Fruit fly (Drosophila melanogaster) whole organism, embryonic: Measurements from ENCODE around the gene gfzf.

Experiments used
- Ada2b ChIP-seq: fragments of 200-800 bp; sonication (Bioruptor generic); IDR thresholded peaks from 2 replicates; pipeline ENCODE4 v1.3.6; 2022; ENCODE audit warnings: missing biosample characterization, missing genetic modification characterization
- Adf1 ChIP-seq: fragments of 200-800 bp; sonication (Bioruptor generic); IDR thresholded peaks from 2 replicates; pipeline ENCODE4 v1.3.6; 2022; ENCODE audit warnings: missing biosample characterization, missing genetic modification characterization
- Atf-2 ChIP-seq: fragments of 200-800 bp; sonication (Bioruptor generic); optimal IDR thresholded peaks from 2 replicates; lab custom pipeline; 2016; ENCODE audit warnings: missing biosample characterization, missing genetic modification characterization
- B-H2 ChIP-seq: fragments of 200-800 bp; sonication (Bioruptor generic); optimal IDR thresholded peaks from 2 replicates; lab custom pipeline; 2018; ENCODE audit warnings: missing biosample characterization, mild to moderate bottlenecking, missing genetic modification characterization
- Bteb2 ChIP-seq: fragments of 200-800 bp; sonication (Bioruptor generic); optimal IDR thresholded peaks from 2 replicates; lab custom pipeline; 2016; ENCODE audit warnings: missing biosample characterization, missing genetic modification characterization
- CG10147 ChIP-seq: fragments of 200-800 bp; sonication (Bioruptor generic); optimal IDR thresholded peaks from 2 replicates; lab custom pipeline; 2019; ENCODE audit warnings: missing biosample characterization, mild to moderate bottlenecking, missing genetic modification characterization, moderate library complexity
- CG10209 ChIP-seq: fragments of 200-800 bp; sonication (Bioruptor generic); optimal IDR thresholded peaks from 3 replicates; lab custom pipeline; 2017; ENCODE audit warnings: missing biosample characterization, mild to moderate bottlenecking, missing genetic modification characterization, missing genetic modification reagents
- CG1024 ChIP-seq: fragments of 200-800 bp; sonication (Bioruptor generic); IDR thresholded peaks from 2 replicates; pipeline ENCODE4 v1.3.6; 2022; ENCODE audit warnings: missing biosample characterization, missing genetic modification characterization
- CG10959 ChIP-seq: fragments of 200-800 bp; sonication (Bioruptor generic); IDR thresholded peaks from 2 replicates; pipeline ENCODE4 v1.3.6; 2022; ENCODE audit warnings: missing biosample characterization, missing genetic modification characterization
- CG11723 ChIP-seq: fragments of 200-800 bp; sonication (Bioruptor generic); optimal IDR thresholded peaks from 2 replicates; lab custom pipeline; 2017; ENCODE audit warnings: missing biosample characterization, mild to moderate bottlenecking, missing genetic modification characterization
- CG12299 ChIP-seq: fragments of 200-800 bp; sonication (Bioruptor generic); optimal IDR thresholded peaks from 2 replicates; lab custom pipeline; 2018; ENCODE audit warnings: missing biosample characterization, mild to moderate bottlenecking, missing genetic modification characterization
- CG12744 ChIP-seq: fragments of 200-800 bp; sonication (Bioruptor generic); optimal IDR thresholded peaks from 2 replicates; lab custom pipeline; 2016; ENCODE audit warnings: missing biosample characterization, missing genetic modification characterization
- CG12942 ChIP-seq: fragments of 200-800 bp; sonication (Bioruptor generic); optimal IDR thresholded peaks from 3 replicates; lab custom pipeline; 2016; ENCODE audit warnings: missing biosample characterization, missing genetic modification characterization
- CG15696 ChIP-seq: fragments of 200-800 bp; sonication (Bioruptor generic); optimal IDR thresholded peaks from 2 replicates; lab custom pipeline; 2019; ENCODE audit warnings: missing biosample characterization, mild to moderate bottlenecking, missing genetic modification characterization, moderate library complexity
- CG1603 ChIP-seq: fragments of 200-800 bp; sonication (Bioruptor generic); optimal IDR thresholded peaks from 2 replicates; lab custom pipeline; 2019; ENCODE audit warnings: missing biosample characterization, mild to moderate bottlenecking, missing genetic modification characterization, moderate library complexity
- CG1647 ChIP-seq: fragments of 200-800 bp; sonication (Bioruptor generic); optimal IDR thresholded peaks from 3 replicates; lab custom pipeline; 2016; ENCODE audit warnings: missing biosample characterization, missing genetic modification characterization
- CG16863 ChIP-seq: fragments of 200-800 bp; sonication (Bioruptor generic); optimal IDR thresholded peaks from 3 replicates; lab custom pipeline; 2016; ENCODE audit warnings: missing biosample characterization, missing genetic modification characterization
- CG1832 ChIP-seq: fragments of 200-800 bp; sonication (Bioruptor generic); optimal IDR thresholded peaks from 2 replicates; lab custom pipeline; 2017; ENCODE audit warnings: missing biosample characterization, mild to moderate bottlenecking, missing genetic modification characterization, inconsistent platforms
- CG18599 ChIP-seq: fragments of 200-800 bp; sonication (Bioruptor generic); optimal IDR thresholded peaks from 3 replicates; lab custom pipeline; 2017; ENCODE audit warnings: missing biosample characterization, missing genetic modification characterization, mild to moderate bottlenecking, moderate library complexity, missing genetic modification reagents
- CG3065 ChIP-seq: fragments of 200-800 bp; sonication (Bioruptor generic); optimal IDR thresholded peaks from 2 replicates; lab custom pipeline; 2016; ENCODE audit warnings: missing biosample characterization, missing genetic modification characterization
- CG31365 ChIP-seq: fragments of 200-800 bp; sonication (Bioruptor generic); optimal IDR thresholded peaks from 2 replicates; lab custom pipeline; 2018; ENCODE audit warnings: missing biosample characterization, mild to moderate bottlenecking, missing genetic modification characterization
- CG42726 ChIP-seq: fragments of 200-800 bp; sonication (Bioruptor generic); IDR thresholded peaks from 2 replicates; pipeline ENCODE4 v1.3.6; 2022; ENCODE audit warnings: missing biosample characterization, missing genetic modification characterization; ENCODE audit not compliant: partially characterized antibody
- CG4424 ChIP-seq: fragments of 200-800 bp; sonication (Bioruptor generic); optimal IDR thresholded peaks from 3 replicates; lab custom pipeline; 2016; ENCODE audit warnings: missing biosample characterization, missing genetic modification characterization
- CG4617 ChIP-seq: fragments of 200-800 bp; sonication (Bioruptor generic); optimal IDR thresholded peaks from 3 replicates; lab custom pipeline; 2016; ENCODE audit warnings: missing biosample characterization, missing genetic modification characterization, borderline replicate concordance
- CG6254 ChIP-seq: fragments of 200-800 bp; sonication (Bioruptor generic); optimal IDR thresholded peaks from 3 replicates; lab custom pipeline; 2017; ENCODE audit warnings: mild to moderate bottlenecking, missing biosample characterization, missing genetic modification reagents, missing genetic modification characterization
- CG6689 ChIP-seq: fragments of 200-800 bp; sonication (Bioruptor generic); IDR thresholded peaks from 2 replicates; pipeline ENCODE4 v1.3.6; 2022; ENCODE audit warnings: missing biosample characterization, missing genetic modification characterization
- CG6854 ChIP-seq: fragments of 200-800 bp; sonication (Bioruptor generic); optimal IDR thresholded peaks from 3 replicates; lab custom pipeline; 2017; ENCODE audit warnings: missing biosample characterization, mild to moderate bottlenecking, missing genetic modification characterization
- CG7987 ChIP-seq: fragments of 200-800 bp; sonication (Bioruptor generic); optimal IDR thresholded peaks from 2 replicates; lab custom pipeline; 2018; ENCODE audit warnings: missing biosample characterization, mild to moderate bottlenecking, missing genetic modification characterization, moderate library complexity
- CG8290 ChIP-seq, 3 experiments: fragments of 200-800 bp; sonication (Bioruptor generic); optimal IDR thresholded peaks; 2 replicates each; lab custom pipeline; 2016 to 2019; ENCODE audit warnings: missing biosample characterization in 3 of 3, missing genetic modification characterization in 3 of 3, mild to moderate bottlenecking in 2 of 3, moderate library complexity in 1 of 3
- CG8359 ChIP-seq: fragments of 200-800 bp; sonication (Bioruptor generic); optimal IDR thresholded peaks from 2 replicates; lab custom pipeline; 2017; ENCODE audit warnings: missing biosample characterization, mild to moderate bottlenecking, missing genetic modification characterization, borderline replicate concordance
- CG8478 ChIP-seq: fragments of >200 bp; optimal IDR thresholded peaks from 2 replicates; lab custom pipeline; 2018
- D ChIP-seq, 2 experiments: fragments of 200-800 bp in 1 of 2; fragments of >200 bp in 1 of 2; sonication (Bioruptor generic) in 1 of 2; optimal IDR thresholded peaks; 2 replicates in 1 of 2; 3 replicates in 1 of 2; lab custom pipeline; 2017; ENCODE audit warnings: mild to moderate bottlenecking in 1 of 2, missing biosample characterization in 1 of 2, missing genetic modification characterization in 1 of 2, missing genetic modification reagents in 1 of 2
- Dek ChIP-seq: fragments of 200-800 bp; sonication (Bioruptor generic); optimal IDR thresholded peaks from 3 replicates; lab custom pipeline; 2019; ENCODE audit warnings: missing biosample characterization, mild to moderate bottlenecking, missing genetic modification characterization, moderate library complexity
- Eip74EF ChIP-seq, 2 experiments: fragments of 200-800 bp in 1 of 2; fragments of >200 bp in 1 of 2; sonication (Bioruptor generic) in 1 of 2; optimal IDR thresholded peaks; 2 replicates each; lab custom pipeline; 2017 to 2019; ENCODE audit warnings: missing biosample characterization in 2 of 2, missing genetic modification characterization in 2 of 2, mild to moderate bottlenecking in 1 of 2, moderate library complexity in 1 of 2
- GATAe ChIP-seq: fragments of 200-800 bp; sonication (Bioruptor generic); conservative IDR thresholded peaks from 2 replicates; pipeline ENCODE4 v1.3.6; 2022; ENCODE audit warnings: missing biosample characterization, missing genetic modification characterization
- MBD-R2 ChIP-seq: fragments of 200-800 bp; sonication (Bioruptor generic); IDR thresholded peaks from 2 replicates; pipeline ENCODE4 v1.3.6; 2022; ENCODE audit warnings: missing biosample characterization, missing genetic modification characterization
- Rx ChIP-seq: fragments of 200-800 bp; sonication (Bioruptor generic); IDR thresholded peaks from 2 replicates; pipeline ENCODE4 v1.3.6; 2022; ENCODE audit warnings: missing biosample characterization, missing genetic modification characterization
- Sin3A ChIP-seq: fragments of >200 bp; optimal IDR thresholded peaks from 2 replicates; lab custom pipeline; 2018
- Sox100B ChIP-seq: fragments of 200-800 bp; sonication (Bioruptor generic); optimal IDR thresholded peaks from 3 replicates; lab custom pipeline; 2018; ENCODE audit warnings: missing biosample characterization, mild to moderate bottlenecking, missing genetic modification characterization
- ewg ChIP-seq: fragments of 200-800 bp; sonication (Bioruptor generic); optimal IDR thresholded peaks from 3 replicates; lab custom pipeline; 2017; ENCODE audit warnings: mild to moderate bottlenecking, missing biosample characterization, missing genetic modification reagents, missing genetic modification characterization
- gsb-n ChIP-seq: fragments of 200-800 bp; sonication (Bioruptor generic); optimal IDR thresholded peaks from 3 replicates; lab custom pipeline; 2018; ENCODE audit warnings: missing biosample characterization, mild to moderate bottlenecking, missing genetic modification characterization
- hth ChIP-seq: fragments of >200 bp; optimal IDR thresholded peaks from 2 replicates; lab custom pipeline; 2017; ENCODE audit warnings: inconsistent platforms
- ind ChIP-seq: fragments of 200-800 bp; sonication (Bioruptor generic); optimal IDR thresholded peaks from 3 replicates; lab custom pipeline; 2016; ENCODE audit warnings: missing biosample characterization, missing genetic modification characterization
- insv ChIP-seq, 2 experiments: fragments of 200-800 bp; sonication (Bioruptor generic); optimal IDR thresholded peaks; 3 replicates each; lab custom pipeline; 2016 to 2018; ENCODE audit warnings: missing biosample characterization in 2 of 2, missing genetic modification characterization in 2 of 2
- shn ChIP-seq: fragments of 200-800 bp; sonication (Bioruptor generic); optimal IDR thresholded peaks from 3 replicates; lab custom pipeline; 2016; ENCODE audit warnings: missing biosample characterization, missing genetic modification characterization
- ttk ChIP-seq: fragments of 200-800 bp; sonication (Bioruptor generic); IDR thresholded peaks from 2 replicates; pipeline ENCODE4 v2.1.2; 2022; ENCODE audit warnings: missing biosample characterization, missing genetic modification characterization
- tx ChIP-seq: fragments of 200-800 bp; sonication (Bioruptor generic); optimal IDR thresholded peaks from 2 replicates; lab custom pipeline; 2016; ENCODE audit warnings: missing biosample characterization, missing genetic modification characterization
- unpg ChIP-seq: fragments of 200-800 bp; sonication (Bioruptor generic); optimal IDR thresholded peaks from 3 replicates; lab custom pipeline; 2018; ENCODE audit warnings: missing biosample characterization, mild to moderate bottlenecking, missing genetic modification characterization, moderate library complexity
- vnd ChIP-seq: fragments of 200-800 bp; sonication (Bioruptor generic); IDR thresholded peaks from 3 replicates; pipeline ENCODE4 v1.3.6; 2022; ENCODE audit warnings: missing biosample characterization, missing genetic modification characterization; ENCODE audit not compliant: partially characterized antibody

gfzf gene

DNA sequence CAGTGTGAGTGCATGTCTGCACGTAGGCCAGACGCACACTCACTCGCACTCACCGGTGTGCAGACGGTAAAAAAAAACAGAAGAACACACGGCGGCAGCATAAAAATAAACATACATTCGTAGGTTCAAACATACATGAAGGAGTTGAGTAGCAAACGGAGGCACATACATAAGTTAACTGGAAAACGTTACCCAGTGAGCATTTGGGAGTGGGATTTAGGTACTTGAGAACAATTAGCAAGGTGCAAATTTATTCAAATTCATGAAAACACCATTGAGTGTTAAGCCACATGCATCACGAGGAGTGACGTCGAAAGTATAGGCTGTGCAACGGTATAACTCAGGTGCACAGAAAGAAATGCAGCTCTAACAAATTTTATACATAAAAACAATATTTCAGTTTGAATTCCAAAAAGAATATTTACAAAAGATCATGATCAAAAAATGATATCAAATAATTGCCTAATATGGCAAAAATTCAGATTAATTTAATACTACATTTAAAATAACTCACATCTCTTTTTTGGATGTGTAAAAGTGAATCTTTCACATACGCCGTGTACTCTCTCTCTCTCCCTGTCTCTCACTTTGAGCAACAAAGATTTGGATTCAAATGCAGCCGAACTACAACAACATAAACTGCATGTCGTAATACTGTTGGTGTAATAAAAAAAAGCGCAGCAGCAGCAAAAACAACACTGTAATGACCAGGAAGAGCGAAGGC lies 42.0 kb downstream of the gfzf start (continued):
- peak; percentile 86 for TF ChIP-seq CG3065
- peak; percentile 93 for TF ChIP-seq CG6254 (GFP tag; lab: Kevin White, UChicago)
- no peak for TF ChIP-seq CG6689
- peak in 1 of 2 experiments; percentile 96 for TF ChIP-seq Eip74EF (GFP tag; optimal IDR thresholded peaks at IDR 0.05; lab: Kevin White, UChicago)
- peak; percentile 95 for TF ChIP-seq CG8290 (GFP tag; optimal IDR thresholded peaks at IDR 0.05; lab: Kevin White, UChicago)
- TF ChIP-seq CG8290 (tag; optimal IDR thresholded peaks at IDR 0.05; lab: Kevin White, UChicago), result peak; percentile 50 to 91
- peak; percentile 99 for TF ChIP-seq CG15696 (tag; lab: Kevin White, UChicago)
- TF ChIP-seq CG8359 (GFP tag; lab: Kevin White, UChicago), result peak; percentile 87
- peak; percentile 84 for TF ChIP-seq CG12299
- TF ChIP-seq ewg (GFP tag; lab: Kevin White, UChicago), result peak; percentile 93
- peak; percentile 91 for TF ChIP-seq CG4617
- peak; percentile 60 for TF ChIP-seq CG6854
- no peak for TF ChIP-seq CG1024 (GFP tag; lab: Robert Waterston, UW)
- peak; percentile 98 for TF ChIP-seq gsb-n (tag; lab: Kevin White, UChicago)
- TF ChIP-seq MBD-R2 (GFP tag; lab: Robert Waterston, UW), result no peak
- TF ChIP-seq CG12744 (GFP tag; lab: Kevin White, UChicago), result peak; percentile 82
- TF ChIP-seq Sin3A (lab: Kevin White, UChicago), result no peak
- TF ChIP-seq CG7987 (GFP tag; lab: Kevin White, UChicago), result no peak
- TF ChIP-seq CG1832 (GFP tag; lab: Kevin White, UChicago), result no peak
- TF ChIP-seq CG10209, result peak; percentile 93
- peak; percentile 86 for TF ChIP-seq CG18599 (GFP tag; lab: Kevin White, UChicago)
- no peak for TF ChIP-seq D (optimal IDR thresholded peaks at IDR 0.05; lab: Kevin White, UChicago)
- peak; percentile 98 for TF ChIP-seq D (GFP tag; optimal IDR thresholded peaks at IDR 0.05; lab: Kevin White, UChicago)
- peak; percentile 77 for TF ChIP-seq shn
- TF ChIP-seq vnd (GFP tag; lab: Robert Waterston, UW), result no peak
- TF ChIP-seq CG4424, result peak; percentile 97
- TF ChIP-seq CG11723 (GFP tag; lab: Kevin White, UChicago), result peak; percentile 87
- TF ChIP-seq CG1647, result peak; percentile 82
- peak; percentile 72 for TF ChIP-seq CG10147
- TF ChIP-seq unpg, result peak; percentile 96
- TF ChIP-seq CG12942, result peak; percentile 94
- TF ChIP-seq CG16863 (GFP tag; lab: Kevin White, UChicago), result peak; percentile 91
- TF ChIP-seq CG8478 (lab: Kevin White, UChicago), result no peak
- peak; percentile 94 for TF ChIP-seq Atf-2 (GFP tag; lab: Kevin White, UChicago)
- TF ChIP-seq Bteb2 (GFP tag; lab: Kevin White, UChicago), result peak; percentile 84
- no peak for TF ChIP-seq Rx
- no peak for TF ChIP-seq Ada2b
- TF ChIP-seq insv (GFP tag; optimal IDR thresholded peaks at IDR 0.05; lab: Kevin White, UChicago), result no peak
- TF ChIP-seq GATAe (GFP tag; lab: Robert Waterston, UW), result no peak
- TF ChIP-seq tx (GFP tag; lab: Kevin White, UChicago), result peak; percentile 85
- TF ChIP-seq CG10959 (GFP tag; lab: Robert Waterston, UW), result no peak
- no peak for TF ChIP-seq ttk
- no peak for TF ChIP-seq CG42726 (GFP tag; lab: Robert Waterston, UW)
- TF ChIP-seq Adf1 (GFP tag; lab: Robert Waterston, UW), result no peak
- no peak for TF ChIP-seq B-H2 (GFP tag; lab: Kevin White, UChicago)
- TF ChIP-seq Dek, result peak; percentile 72
- TF ChIP-seq CG31365 (tag; lab: Kevin White, UChicago), result peak; percentile 69
- no peak for TF ChIP-seq hth
- peak; percentile 93 for TF ChIP-seq CG1603 (tag; lab: Kevin White, UChicago)
- TF ChIP-seq ind (GFP tag; lab: Kevin White, UChicago), result peak; percentile 87
- peak; percentile 97 for TF ChIP-seq Sox100B
